Fruit fly (Drosophila melanogaster) whole organism, embryonic: ENCODE results near the gene CG10984.

Experiments used
- Blimp-1 ChIP-seq: fragments of 200-800 bp; sonication (Bioruptor generic); optimal IDR thresholded peaks from 3 replicates; lab custom pipeline; 2018; ENCODE audit warnings: missing biosample characterization, missing genetic modification characterization, mild to moderate bottlenecking, moderate library complexity, missing genetic modification reagents
- CG12299 ChIP-seq: fragments of 200-800 bp; sonication (Bioruptor generic); optimal IDR thresholded peaks from 2 replicates; lab custom pipeline; 2018; ENCODE audit warnings: missing biosample characterization, mild to moderate bottlenecking, missing genetic modification characterization
- CG2678 ChIP-seq: fragments of 200-800 bp; sonication (Bioruptor generic); optimal IDR thresholded peaks from 3 replicates; lab custom pipeline; 2019; ENCODE audit warnings: missing biosample characterization, mild to moderate bottlenecking, missing genetic modification characterization, moderate library complexity
- CG43689 ChIP-seq: fragments of 200-800 bp; sonication (Bioruptor generic); IDR thresholded peaks from 2 replicates; pipeline ENCODE4 v1.3.6; 2022; ENCODE audit warnings: missing biosample characterization, missing genetic modification characterization
- CG4404 ChIP-seq: fragments of 200-800 bp; sonication (Bioruptor generic); IDR thresholded peaks from 2 replicates; pipeline ENCODE4 v1.3.6; 2022; ENCODE audit warnings: missing biosample characterization, missing genetic modification characterization
- CG6854 ChIP-seq: fragments of 200-800 bp; sonication (Bioruptor generic); optimal IDR thresholded peaks from 3 replicates; lab custom pipeline; 2017; ENCODE audit warnings: missing biosample characterization, mild to moderate bottlenecking, missing genetic modification characterization
- CG9817 ChIP-seq: fragments of 200-800 bp; sonication (Bioruptor generic); optimal IDR thresholded peaks from 2 replicates; lab custom pipeline; 2018; ENCODE audit warnings: missing biosample characterization, mild to moderate bottlenecking, missing genetic modification characterization, moderate library complexity
- Ptx1 ChIP-seq: fragments of 200-800 bp; sonication (Bioruptor generic); IDR thresholded peaks from 2 replicates; pipeline ENCODE4 v1.3.6; 2022; ENCODE audit warnings: missing biosample characterization, missing genetic modification characterization
- dimm ChIP-seq: fragments of 200-800 bp; sonication (Bioruptor generic); IDR thresholded peaks from 2 replicates; pipeline ENCODE4 v1.3.6; 2022; ENCODE audit warnings: missing biosample characterization, missing genetic modification characterization
- fd64A ChIP-seq: fragments of 200-800 bp; sonication (Bioruptor generic); optimal IDR thresholded peaks from 3 replicates; lab custom pipeline; 2018; ENCODE audit warnings: missing biosample characterization, mild to moderate bottlenecking, missing genetic modification characterization
- stc ChIP-seq: fragments of 200-800 bp; sonication (Bioruptor generic); IDR thresholded peaks from 2 replicates; pipeline ENCODE4 v1.3.6; 2022; ENCODE audit warnings: missing biosample characterization, missing genetic modification characterization

DNA sequence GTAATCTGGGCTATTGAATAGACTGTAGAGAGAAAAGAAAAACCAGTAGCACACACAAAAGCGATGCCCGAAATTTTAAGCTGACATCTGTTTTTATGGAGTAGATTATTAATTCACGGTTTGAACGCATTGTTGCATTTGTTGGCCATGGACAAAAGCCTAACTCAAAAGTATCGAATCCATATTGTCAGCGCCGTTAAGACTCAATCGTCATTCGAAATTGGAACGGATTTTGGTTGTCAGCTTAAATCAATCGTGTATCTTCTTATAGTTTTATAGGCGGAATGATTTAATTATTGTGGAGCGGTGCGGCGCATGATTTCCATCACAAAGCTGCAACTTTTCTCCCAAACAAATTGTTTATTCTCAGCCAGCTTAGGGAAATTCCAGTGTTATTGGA lies 38.5 kb upstream of the CG10984 start:
- TF ChIP-seq stc (GFP tag; lab: Robert Waterston, UW) (no peak), CG6854 (GFP tag; lab: Kevin White, UChicago) (no peak), fd64A (GFP tag; lab: Kevin White, UChicago) (no peak), CG2678 (tag; lab: Kevin White, UChicago) (no peak), CG4404 (GFP tag; lab: Robert Waterston, UW) (no peak), CG9817 (tag; lab: Kevin White, UChicago) (no peak), CG12299 (tag; lab: Kevin White, UChicago) (no peak), Ptx1 (GFP tag; lab: Robert Waterston, UW) (no peak), Blimp-1 (GFP tag; lab: Kevin White, UChicago) (no peak), dimm (GFP tag; lab: Robert Waterston, UW) (no peak), CG43689 (no peak)
